Fruit fly (Drosophila melanogaster): ENCODE results near the gene Kat60.

DNA sequence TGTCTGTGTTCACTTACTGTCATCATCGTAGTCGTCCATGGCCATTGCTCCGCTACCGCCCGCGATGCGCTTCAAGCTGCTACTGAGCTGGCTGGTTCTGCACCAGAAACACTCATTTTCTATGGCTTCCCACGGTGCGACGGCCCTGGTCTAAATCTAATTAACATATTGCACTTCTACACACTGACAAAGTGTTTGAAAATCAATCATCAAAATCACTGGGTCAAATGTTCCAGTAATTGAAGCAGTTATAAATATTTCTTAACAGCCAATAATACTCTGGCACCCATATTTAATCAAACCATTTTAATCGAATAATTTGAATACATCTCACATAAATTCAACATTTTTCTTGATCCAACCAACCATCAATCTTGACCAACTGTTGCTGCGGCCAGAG is 5.2 kb upstream of the Kat60 start, which contains the start of gene rtp:
- no peak for TF ChIP-seq CG8478 (optimal IDR thresholded peaks at IDR 0.05)
- TF ChIP-seq CTCF (optimal IDR thresholded peaks at IDR 0.05): no peak
